Fruit fly (Drosophila melanogaster) whole organism, prepupa: ENCODE data around the gene CG10470.

Experiments
- CG10669 ChIP-seq: fragments of 200-800 bp; sonication (Bioruptor generic); optimal IDR thresholded peaks from 3 replicates; lab custom pipeline; 2018; ENCODE audit warnings: missing biosample characterization, mild to moderate bottlenecking, missing genetic modification characterization, moderate library complexity
- CG11294 ChIP-seq: fragments of 200-800 bp; sonication (Bioruptor generic); IDR thresholded peaks from 2 replicates; pipeline ENCODE4 v1.3.6; 2022; ENCODE audit warnings: missing biosample characterization, missing genetic modification characterization
- CG11762 ChIP-seq: fragments of 200-800 bp; sonication (Bioruptor generic); optimal IDR thresholded peaks from 3 replicates; lab custom pipeline; 2016; ENCODE audit warnings: missing biosample characterization, missing genetic modification characterization; ENCODE audit not compliant: insufficient read depth
- CG11902 ChIP-seq: fragments of 200-800 bp; sonication (Bioruptor generic); optimal IDR thresholded peaks from 3 replicates; lab custom pipeline; 2016; ENCODE audit warnings: missing biosample characterization, missing genetic modification characterization
- CG1621 ChIP-seq: fragments of 200-800 bp; sonication (Bioruptor generic); optimal IDR thresholded peaks from 3 replicates; lab custom pipeline; 2018; ENCODE audit warnings: missing biosample characterization, mild to moderate bottlenecking, missing genetic modification characterization
- CG3032 ChIP-seq: fragments of 200-800 bp; optimal IDR thresholded peaks from 2 replicates; lab custom pipeline; 2019; ENCODE audit warnings: missing biosample characterization, mild to moderate bottlenecking, missing genetic modification characterization, moderate library complexity
- CG31627 ChIP-seq: fragments of 200-800 bp; sonication (Bioruptor generic); optimal IDR thresholded peaks from 3 replicates; lab custom pipeline; 2016; ENCODE audit warnings: missing biosample characterization, missing genetic modification characterization
- CG34406 ChIP-seq: fragments of 200-800 bp; sonication (Bioruptor generic); optimal IDR thresholded peaks from 3 replicates; lab custom pipeline; 2016; ENCODE audit warnings: missing biosample characterization, missing genetic modification characterization
- CG3919 ChIP-seq: fragments of 200-800 bp; sonication (Bioruptor generic); optimal IDR thresholded peaks from 3 replicates; lab custom pipeline; 2016; ENCODE audit warnings: missing biosample characterization, missing genetic modification characterization
- CG4318 ChIP-seq: fragments of 200-800 bp; sonication (Bioruptor generic); optimal IDR thresholded peaks from 3 replicates; lab custom pipeline; 2017; ENCODE audit warnings: missing biosample characterization, mild to moderate bottlenecking, missing genetic modification characterization
- CG6163 ChIP-seq: fragments of 200-800 bp; sonication (Bioruptor generic); IDR thresholded peaks from 3 replicates; pipeline ENCODE4 v1.3.6; 2022; ENCODE audit warnings: missing biosample characterization, missing genetic modification characterization
- CG6276 ChIP-seq: fragments of 200-800 bp; sonication (Bioruptor generic); optimal IDR thresholded peaks from 2 replicates; lab custom pipeline; 2017; ENCODE audit warnings: missing biosample characterization, mild to moderate bottlenecking, missing genetic modification characterization
- CG6808 ChIP-seq: fragments of 200-800 bp; sonication (Bioruptor generic); optimal IDR thresholded peaks from 3 replicates; lab custom pipeline; 2017; ENCODE audit warnings: missing biosample characterization, missing genetic modification characterization, mild to moderate bottlenecking, moderate library complexity, missing genetic modification reagents
- CG7368 ChIP-seq: fragments of 200-800 bp; sonication (Bioruptor generic); optimal IDR thresholded peaks from 3 replicates; lab custom pipeline; 2016; ENCODE audit warnings: missing biosample characterization, missing genetic modification characterization
- CG8119 ChIP-seq: fragments of 200-800 bp; sonication (Bioruptor generic); IDR thresholded peaks from 3 replicates; pipeline ENCODE4 v1.3.6; 2022; ENCODE audit warnings: missing biosample characterization, missing genetic modification characterization
- CG8319 ChIP-seq: fragments of 200-800 bp; sonication (Bioruptor generic); optimal IDR thresholded peaks from 3 replicates; lab custom pipeline; 2016; ENCODE audit warnings: missing biosample characterization, missing genetic modification characterization
- Eip75B ChIP-seq: fragments of 200-800 bp; sonication (Bioruptor generic); optimal IDR thresholded peaks from 3 replicates; lab custom pipeline; 2016; ENCODE audit warnings: missing biosample characterization, missing genetic modification characterization
- Eip78C ChIP-seq: fragments of 200-800 bp; sonication (Bioruptor generic); peaks from one replicate; lab custom pipeline; 2016; ENCODE audit warnings: missing biosample characterization, missing genetic modification characterization
- Eip93F ChIP-seq: fragments of 200-800 bp; sonication (Bioruptor generic); optimal IDR thresholded peaks from 2 replicates; lab custom pipeline; 2016; ENCODE audit warnings: missing biosample characterization, mild to moderate bottlenecking, missing genetic modification characterization
- Ets96B ChIP-seq: fragments of 200-800 bp; optimal IDR thresholded peaks from 2 replicates; lab custom pipeline; 2019; ENCODE audit warnings: missing biosample characterization, mild to moderate bottlenecking, missing genetic modification characterization, moderate library complexity
- Gug ChIP-seq: fragments of 200-800 bp; sonication (Bioruptor generic); IDR thresholded peaks from 2 replicates; pipeline ENCODE4 v1.3.6; 2022; ENCODE audit warnings: missing biosample characterization, missing genetic modification characterization
- Hr39 ChIP-seq: fragments of 200-800 bp; sonication (Bioruptor generic); optimal IDR thresholded peaks from 2 replicates; lab custom pipeline; 2016; ENCODE audit warnings: missing biosample characterization, missing genetic modification characterization
- Lpt ChIP-seq: fragments of 200-800 bp; sonication (Bioruptor generic); optimal IDR thresholded peaks from 3 replicates; lab custom pipeline; 2016; ENCODE audit warnings: missing biosample characterization, missing genetic modification characterization
- Met ChIP-seq: fragments of 200-800 bp; sonication (Bioruptor generic); optimal IDR thresholded peaks from 3 replicates; lab custom pipeline; 2016; ENCODE audit warnings: missing biosample characterization, missing genetic modification characterization
- OdsH ChIP-seq: fragments of 200-800 bp; sonication (Bioruptor generic); optimal IDR thresholded peaks from 3 replicates; lab custom pipeline; 2016; ENCODE audit warnings: missing biosample characterization, missing genetic modification characterization
- Sox102F ChIP-seq: fragments of 200-800 bp; sonication (Bioruptor generic); optimal IDR thresholded peaks from 2 replicates; lab custom pipeline; 2016; ENCODE audit warnings: missing biosample characterization, mild to moderate bottlenecking, missing genetic modification characterization
- Sox14 ChIP-seq: fragments of 200-800 bp; sonication (Bioruptor generic); optimal IDR thresholded peaks from 3 replicates; lab custom pipeline; 2016; ENCODE audit warnings: missing biosample characterization, missing genetic modification characterization
- Sox15 ChIP-seq: fragments of 200-800 bp; sonication (Bioruptor generic); optimal IDR thresholded peaks from 3 replicates; lab custom pipeline; 2016; ENCODE audit warnings: missing biosample characterization, missing genetic modification characterization
- achi ChIP-seq: fragments of 200-800 bp; sonication (Bioruptor generic); optimal IDR thresholded peaks from 3 replicates; lab custom pipeline; 2016; ENCODE audit warnings: missing biosample characterization, missing genetic modification characterization
- cyc ChIP-seq: fragments of 200-800 bp; sonication (Bioruptor generic); optimal IDR thresholded peaks from 3 replicates; lab custom pipeline; 2016; ENCODE audit warnings: missing biosample characterization, missing genetic modification characterization
- dac ChIP-seq: fragments of 200-800 bp; sonication (Bioruptor generic); optimal IDR thresholded peaks from 2 replicates; lab custom pipeline; 2017; ENCODE audit warnings: missing biosample characterization, mild to moderate bottlenecking, missing genetic modification characterization
- dsx ChIP-seq: fragments of 200-800 bp; optimal IDR thresholded peaks from 3 replicates; lab custom pipeline; 2019; ENCODE audit warnings: missing biosample characterization, mild to moderate bottlenecking, missing genetic modification characterization, moderate library complexity; ENCODE audit not compliant: poor library complexity, severe bottlenecking
- eg ChIP-seq: fragments of 200-800 bp; sonication (Bioruptor generic); IDR thresholded peaks from 3 replicates; pipeline ENCODE4 v1.3.6; 2022; ENCODE audit warnings: missing biosample characterization, missing genetic modification characterization
- fd85E ChIP-seq: fragments of 200-800 bp; sonication (Bioruptor generic); optimal IDR thresholded peaks from 3 replicates; lab custom pipeline; 2016; ENCODE audit warnings: missing biosample characterization, missing genetic modification characterization
- fkh ChIP-seq: fragments of 200-800 bp; sonication (Bioruptor generic); optimal IDR thresholded peaks from 3 replicates; lab custom pipeline; 2017; ENCODE audit warnings: missing biosample characterization, mild to moderate bottlenecking, missing genetic modification characterization, moderate library complexity
- lz ChIP-seq: fragments of 200-800 bp; sonication (Bioruptor generic); optimal IDR thresholded peaks from 3 replicates; lab custom pipeline; 2016; ENCODE audit warnings: missing biosample characterization, missing genetic modification characterization
- net ChIP-seq: fragments of 200-800 bp; sonication (Bioruptor generic); optimal IDR thresholded peaks from 3 replicates; lab custom pipeline; 2016; ENCODE audit warnings: missing biosample characterization, missing genetic modification characterization
- pdm3 ChIP-seq: fragments of 200-800 bp; sonication (Bioruptor generic); optimal IDR thresholded peaks from 3 replicates; lab custom pipeline; 2016; ENCODE audit warnings: missing biosample characterization, missing genetic modification characterization
- salr ChIP-seq, 2 experiments: fragments of 200-800 bp; sonication (Bioruptor generic); optimal IDR thresholded peaks; 3 replicates each; lab custom pipeline; 2016 to 2018; ENCODE audit warnings: missing biosample characterization in 2 of 2, missing genetic modification characterization in 2 of 2, mild to moderate bottlenecking in 1 of 2
- svp ChIP-seq: fragments of 200-800 bp; sonication (Bioruptor generic); peaks from one replicate; lab custom pipeline; 2016; ENCODE audit warnings: missing biosample characterization, missing genetic modification characterization
- topi ChIP-seq: fragments of 200-800 bp; sonication (Bioruptor generic); optimal IDR thresholded peaks from 3 replicates; lab custom pipeline; 2016; ENCODE audit warnings: missing biosample characterization, missing genetic modification characterization

Gene CG10470

dm6 chr2L:19021278-19022220 is 27.3 kb upstream of the CG10470 start (continued):
- TF ChIP-seq CG6163 (GFP tag; lab: Robert Waterston, UW) (peak; percentile 66; the same call in 2 of the 3 replicates), fd85E (GFP tag; lab: Kevin White, UChicago) (peak; percentile 1), eg (peak; percentile 53; the same call in 2 of the 3 replicates), Eip93F (peak; percentile 56), Sox14 (GFP tag; lab: Kevin White, UChicago) (peak; percentile 88), CG6808 (GFP tag; lab: Kevin White, UChicago) (peak; percentile 85), CG10669 (GFP tag; lab: Kevin White, UChicago) (peak; percentile 84), pdm3 (GFP tag; lab: Kevin White, UChicago) (peak; percentile 84), svp (GFP tag; lab: Kevin White, UChicago) (peak; percentile 92), CG11902 (GFP tag; lab: Kevin White, UChicago) (peak; percentile 66), dac (GFP tag; lab: Kevin White, UChicago) (peak; percentile 53), CG31627 (peak; percentile 72), CG11294 (GFP tag; lab: Robert Waterston, UW) (no peak; the same call in 1 of the 2 replicates), CG6276 (GFP tag; lab: Kevin White, UChicago) (peak; percentile 72), Met (GFP tag; lab: Kevin White, UChicago) (peak; percentile 84), CG3032 (tag; lab: Kevin White, UChicago) (peak; percentile 90), Eip75B (GFP tag; lab: Kevin White, UChicago) (peak; percentile 78), net (GFP tag; lab: Kevin White, UChicago) (peak; percentile 72), CG4318 (peak; percentile 65), dsx (GFP tag; lab: Kevin White, UChicago) (peak; percentile 84), lz (GFP tag; lab: Kevin White, UChicago) (peak; percentile 82), CG3919 (peak; percentile 80), Eip78C (GFP tag; lab: Kevin White, UChicago) (peak; percentile 97), CG7368 (peak; percentile 53)

- TF ChIP-seq pdm3 (GFP tag; lab: Kevin White, UChicago) = no peak
- TF ChIP-seq achi = no peak
- no peak for TF ChIP-seq CG10669 (GFP tag; lab: Kevin White, UChicago)
- no peak for TF ChIP-seq Ets96B (tag; lab: Kevin White, UChicago)
- no peak for TF ChIP-seq CG7368
- no peak for TF ChIP-seq CG4318
- TF ChIP-seq dsx (GFP tag; lab: Kevin White, UChicago) = no peak
- TF ChIP-seq, all 60 proteins: peak for 0
These were observed 26.7 kb upstream of the CG10470 start, which contains the start of gene CG15172 for dm6 chr2L:19022221-19022516. TSS of gene CG15172 (plus strand) at chr2L:19022417.

- no peak for TF ChIP-seq fkh
- TF ChIP-seq CG8119 (GFP tag; lab: Robert Waterston, UW) = peak; percentile 57; the same call in 2 of the 3 replicates
- TF ChIP-seq CG8319 (GFP tag; lab: Kevin White, UChicago) = peak; percentile 37
- no peak for TF ChIP-seq eg
- peak; percentile 77 for TF ChIP-seq CG10669 (GFP tag; lab: Kevin White, UChicago)
- TF ChIP-seq Sox15 (GFP tag; lab: Kevin White, UChicago) = peak; percentile 42
- TF ChIP-seq svp (GFP tag; lab: Kevin White, UChicago) = peak; percentile 66
- TF ChIP-seq Hr39 (GFP tag; lab: Kevin White, UChicago) = peak; percentile 34
- peak; percentile 39 for TF ChIP-seq Sox14 (GFP tag; lab: Kevin White, UChicago)
- peak; percentile 48 for TF ChIP-seq CG34406
- no peak for TF ChIP-seq Eip93F
- peak; percentile 61 for TF ChIP-seq CG1621 (tag; lab: Kevin White, UChicago)
- TF ChIP-seq CG7368 = no peak
- TF ChIP-seq CG6163 (GFP tag; lab: Robert Waterston, UW) = no peak
- TF ChIP-seq CG31627 = peak; percentile 42
- TF ChIP-seq Sox102F (GFP tag; lab: Kevin White, UChicago) = peak; percentile 22
- TF ChIP-seq net (GFP tag; lab: Kevin White, UChicago) = peak; percentile 33
- TF ChIP-seq Lpt = no peak
- peak; percentile 51 for TF ChIP-seq topi (GFP tag; lab: Kevin White, UChicago)
- TF ChIP-seq CG6808 (GFP tag; lab: Kevin White, UChicago) = peak; percentile 75
- TF ChIP-seq cyc = peak; percentile 28
- peak; percentile 8 for TF ChIP-seq CG11762 (GFP tag; lab: Kevin White, UChicago)
- TF ChIP-seq OdsH (GFP tag; lab: Kevin White, UChicago) = peak; percentile 61
- TF ChIP-seq CG3032 (tag; lab: Kevin White, UChicago) = peak; percentile 81
- no peak for TF ChIP-seq dac (GFP tag; lab: Kevin White, UChicago)
- TF ChIP-seq lz (GFP tag; lab: Kevin White, UChicago) = peak; percentile 52
- TF ChIP-seq Eip78C (GFP tag; lab: Kevin White, UChicago) = peak; percentile 90
- peak; percentile 31 to 39 for TF ChIP-seq salr (GFP tag; optimal IDR thresholded peaks at IDR 0.05; lab: Kevin White, UChicago)
- TF ChIP-seq Gug (GFP tag; lab: Robert Waterston, UW) = no peak
These were observed 24.7 kb upstream of the CG10470 start for dm6 chr2L:19023972-19024743.
